Fruit fly (Drosophila melanogaster): ENCODE data around the gene nAChRbeta3.

dm6 chr2L:495381-496240 lies 49.3 kb upstream of the nAChRbeta3 start:
- no peak for TF ChIP-seq CG5204 (GFP tag; optimal IDR thresholded peaks at IDR 0.05)
- no peak for TF ChIP-seq CG7045 (GFP tag; optimal IDR thresholded peaks at IDR 0.05)
- no peak for TF ChIP-seq tj (GFP tag; optimal IDR thresholded peaks at IDR 0.05)
- TF ChIP-seq Mnt (GFP tag; optimal IDR thresholded peaks at IDR 0.05): no peak
- TF ChIP-seq cnc (optimal IDR thresholded peaks at IDR 0.05): no peak

Data from whole organism, adult.